Worm (Caenorhabditis elegans): ENCODE measurements around the gene F32E10.9.

DNA sequence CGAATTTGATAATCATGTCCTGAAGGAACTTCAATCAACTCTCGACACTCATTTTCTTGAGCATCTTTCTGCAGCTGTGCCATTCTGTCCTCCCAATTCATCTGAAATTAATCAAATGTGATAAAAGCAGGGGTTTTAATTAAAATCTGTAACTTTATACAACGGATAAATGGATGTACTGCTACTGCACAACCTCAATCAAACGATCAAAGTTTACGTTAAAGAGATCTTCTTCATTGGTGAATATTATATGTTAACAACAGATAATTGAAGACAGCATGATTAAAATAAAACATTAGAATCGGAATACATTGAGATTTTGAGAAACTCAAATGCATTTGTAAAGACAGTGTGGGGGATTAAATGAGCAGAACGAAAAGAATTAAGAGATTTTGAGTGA is 14.5 kb upstream of the F32E10.9 start, which contains the start of gene F32E10.5:
- TF ChIP-seq tbx-11 (GFP tag; IDR thresholded peaks at IDR 0.05) = no peak
- TF ChIP-seq ama-1 (optimal IDR thresholded peaks at IDR 0.05) = no peak
- TF ChIP-seq tbx-37 (GFP tag; conservative IDR thresholded peaks at IDR 0.05) = no peak
- TF ChIP-seq B0310.2 (tag; optimal IDR thresholded peaks at IDR 0.05) = no peak
